Fruit fly (Drosophila melanogaster): ENCODE measurements around the gene CG34007.

Gene CG34007

DNA sequence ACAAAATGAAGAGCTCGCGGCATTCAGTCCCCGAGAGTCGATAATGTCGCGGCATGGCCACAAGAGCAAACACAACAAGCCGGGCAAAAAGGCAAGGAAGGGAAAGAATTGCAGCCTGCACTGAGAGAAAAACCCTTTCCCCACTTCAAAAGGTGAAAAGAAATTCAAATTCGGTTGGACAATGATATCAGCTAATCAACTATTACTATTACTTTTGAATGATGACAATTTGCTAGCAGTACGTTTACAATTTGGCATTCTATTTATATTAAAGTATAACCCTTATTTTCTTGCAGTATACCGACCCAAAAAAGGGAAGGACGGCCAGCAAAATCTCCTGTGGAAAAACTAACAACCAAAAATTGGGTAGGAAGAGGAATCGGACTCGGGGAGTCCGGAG, 32.2 kb downstream of the CG34007 start (continued):
- peak; percentile 19 for TF ChIP-seq CG5245 (GFP tag; optimal IDR thresholded peaks at IDR 0.05)
- TF ChIP-seq CG12659 (GFP tag; optimal IDR thresholded peaks at IDR 0.05) = peak; percentile 42
- peak; percentile 81 for TF ChIP-seq row (GFP tag; IDR thresholded peaks at IDR 0.05)
- TF ChIP-seq inv (GFP tag; IDR thresholded peaks at IDR 0.05; ENCODE audit: partially characterized antibody) = no peak
- TF ChIP-seq cas (GFP tag; IDR thresholded peaks at IDR 0.05) = no peak
- peak; percentile 34 for TF ChIP-seq CG8944 (GFP tag; optimal IDR thresholded peaks at IDR 0.05)
- peak; percentile 52 for TF ChIP-seq CG10366 (GFP tag; IDR thresholded peaks at IDR 0.05)
- peak; percentile 54 for TF ChIP-seq org-1 (GFP tag; optimal IDR thresholded peaks at IDR 0.05)
- no peak for TF ChIP-seq toy (GFP tag; IDR thresholded peaks at IDR 0.05)
- TF ChIP-seq Lhr (GFP tag; optimal IDR thresholded peaks at IDR 0.05) = no peak
- TF ChIP-seq amos (GFP tag; IDR thresholded peaks at IDR 0.05; ENCODE audit: partially characterized antibody) = no peak
- no peak for TF ChIP-seq zen2 (GFP tag; IDR thresholded peaks at IDR 0.05; ENCODE audit: partially characterized antibody)
- TF ChIP-seq ranshi (GFP tag; IDR thresholded peaks at IDR 0.05) = no peak
- TF ChIP-seq HmgD (GFP tag; optimal IDR thresholded peaks at IDR 0.05) = no peak
- TF ChIP-seq GATAe (GFP tag; conservative IDR thresholded peaks at IDR 0.05) = no peak
- TF ChIP-seq gt (GFP tag; IDR thresholded peaks at IDR 0.05) = no peak
- TF ChIP-seq CG7271 (tag; optimal IDR thresholded peaks at IDR 0.05) = no peak
- TF ChIP-seq CG7928 (GFP tag; optimal IDR thresholded peaks at IDR 0.05) = no peak
- TF ChIP-seq esg (GFP tag; conservative IDR thresholded peaks at IDR 0.05) = peak; percentile 39; the same call in 1 of the 2 replicates
- peak; percentile 52 for TF ChIP-seq chn (GFP tag; optimal IDR thresholded peaks at IDR 0.05)
- TF ChIP-seq kah (GFP tag; optimal IDR thresholded peaks at IDR 0.05) = peak; percentile 5
- TF ChIP-seq Sin3A (optimal IDR thresholded peaks at IDR 0.05) = no peak
- TF ChIP-seq CG6765 (GFP tag; optimal IDR thresholded peaks at IDR 0.05) = peak; percentile 17
- TF ChIP-seq crol (GFP tag; IDR thresholded peaks at IDR 0.05) = no peak
- peak; percentile 17 for TF ChIP-seq CG1529 (GFP tag; optimal IDR thresholded peaks at IDR 0.05)
- TF ChIP-seq Meics (GFP tag; optimal IDR thresholded peaks at IDR 0.05) = peak; percentile 52
- TF ChIP-seq CG1603 (tag; optimal IDR thresholded peaks at IDR 0.05) = peak; percentile 77
- TF ChIP-seq Xbp1 (GFP tag; optimal IDR thresholded peaks at IDR 0.05) = peak; percentile 71
- TF ChIP-seq CG15601 (tag; optimal IDR thresholded peaks at IDR 0.05) = peak; percentile 63
- TF ChIP-seq NfI (GFP tag; optimal IDR thresholded peaks at IDR 0.05) = peak; percentile 49
- no peak for TF ChIP-seq shn (GFP tag; optimal IDR thresholded peaks at IDR 0.05)
- peak; percentile 71 for TF ChIP-seq CoRest (tag; optimal IDR thresholded peaks at IDR 0.05)
- peak; percentile 57 for TF ChIP-seq tgo (GFP tag; IDR thresholded peaks at IDR 0.05)
- TF ChIP-seq CG11085 (GFP tag; IDR thresholded peaks at IDR 0.05) = no peak
- peak; percentile 49 for TF ChIP-seq CG4424 (GFP tag; optimal IDR thresholded peaks at IDR 0.05)
- TF ChIP-seq slou (GFP tag; optimal IDR thresholded peaks at IDR 0.05) = peak; percentile 28
- TF ChIP-seq Hsf (GFP tag; optimal IDR thresholded peaks at IDR 0.05) = peak; percentile 56
- no peak for TF ChIP-seq CG12155 (GFP tag; optimal IDR thresholded peaks at IDR 0.05)
- no peak for TF ChIP-seq Lpt (GFP tag; optimal IDR thresholded peaks at IDR 0.05)
- no peak for TF ChIP-seq Doc2 (GFP tag; IDR thresholded peaks at IDR 0.05)
- TF ChIP-seq eve (GFP tag; optimal IDR thresholded peaks at IDR 0.05) = peak in 1 of 2 experiments; percentile 82
- peak; percentile 43 for TF ChIP-seq CHES-1-like (GFP tag; optimal IDR thresholded peaks at IDR 0.05)
- peak; percentile 49 for TF ChIP-seq pho (GFP tag; optimal IDR thresholded peaks at IDR 0.05)
- TF ChIP-seq Ravus (GFP tag; IDR thresholded peaks at IDR 0.05) = no peak
- peak; percentile 49; the same call in 1 of the 3 replicates for TF ChIP-seq CG17361 (GFP tag; IDR thresholded peaks at IDR 0.05)
- no peak for TF ChIP-seq CG10274 (GFP tag; optimal IDR thresholded peaks at IDR 0.05)
- no peak for TF ChIP-seq Adf1 (GFP tag; IDR thresholded peaks at IDR 0.05)
- peak; percentile 36 for TF ChIP-seq CG1602 (GFP tag; optimal IDR thresholded peaks at IDR 0.05)
- TF ChIP-seq Dip2 (GFP tag; IDR thresholded peaks at IDR 0.05) = no peak
- TF ChIP-seq Taf1 (GFP tag; IDR thresholded peaks at IDR 0.05) = no peak
- no peak for TF ChIP-seq Bdp1 (GFP tag; optimal IDR thresholded peaks at IDR 0.05)
- TF ChIP-seq Ptx1 (GFP tag; IDR thresholded peaks at IDR 0.05) = peak; percentile 42
- TF ChIP-seq run (tag; optimal IDR thresholded peaks at IDR 0.05) = peak; percentile 27

Measured in whole organism, embryonic.